Fruit fly (Drosophila melanogaster) whole organism, wandering third instar larva: ENCODE data around the gene CG1896.
A peak's percentile ranks its signal among the peaks of the same experiment; 100 is the strongest.

Source experiments
- Abd-B ChIP-seq: fragments of >200 bp; optimal IDR thresholded peaks from 2 replicates; lab custom pipeline; 2017; ENCODE audit warnings: missing biosample characterization, missing genetic modification characterization
- CG32264 ChIP-seq: fragments of 200-800 bp; sonication (Bioruptor generic); optimal IDR thresholded peaks from 2 replicates; lab custom pipeline; 2016; ENCODE audit warnings: missing biosample characterization, missing genetic modification characterization
- CG9705 ChIP-seq: fragments of 200-800 bp; sonication (Bioruptor generic); optimal IDR thresholded peaks from 2 replicates; lab custom pipeline; 2018; ENCODE audit warnings: missing biosample characterization, mild to moderate bottlenecking, missing genetic modification characterization
- CrebA ChIP-seq: fragments of 200-800 bp; sonication (Bioruptor generic); optimal IDR thresholded peaks from 2 replicates; lab custom pipeline; 2016; ENCODE audit warnings: missing biosample characterization, mild to moderate bottlenecking, missing genetic modification characterization, borderline replicate concordance
- Dfd ChIP-seq: fragments of >200 bp; optimal IDR thresholded peaks from 2 replicates; lab custom pipeline; 2017; ENCODE audit warnings: missing biosample characterization, missing genetic modification characterization
- Dif ChIP-seq: fragments of 200-275, 200-300 bp; sonication (Bioruptor generic); optimal IDR thresholded peaks from 2 replicates; lab custom pipeline; 2018; ENCODE audit warnings: missing biosample characterization, missing genetic modification characterization; ENCODE audit not compliant: partially characterized antibody
- GATAd ChIP-seq: sonication (Bioruptor generic); optimal IDR thresholded peaks from 2 replicates; lab custom pipeline; 2016; ENCODE audit warnings: missing biosample characterization, missing genetic modification characterization
- HLH106 ChIP-seq: fragments of 200-800 bp; optimal IDR thresholded peaks from 3 replicates; lab custom pipeline; 2019; ENCODE audit warnings: missing biosample characterization, mild to moderate bottlenecking, missing genetic modification characterization, moderate library complexity
- Hnf4 ChIP-seq: fragments of 200-800 bp; sonication (Bioruptor generic); optimal IDR thresholded peaks from 2 replicates; lab custom pipeline; 2016; ENCODE audit warnings: missing biosample characterization, mild to moderate bottlenecking, missing genetic modification characterization
- Hr78 ChIP-seq: fragments of >200 bp; optimal IDR thresholded peaks from 2 replicates; lab custom pipeline; 2017; ENCODE audit warnings: missing biosample characterization, missing genetic modification characterization
- Hr83 ChIP-seq: fragments of 200-300 bp; sonication (Bioruptor generic); optimal IDR thresholded peaks from 2 replicates; lab custom pipeline; 2016; ENCODE audit warnings: missing biosample characterization, mild to moderate bottlenecking, missing genetic modification characterization, moderate library complexity; ENCODE audit not compliant: poor library complexity, severe bottlenecking
- Jra ChIP-seq: sonication (Bioruptor generic); optimal IDR thresholded peaks from 2 replicates; lab custom pipeline; 2016; ENCODE audit warnings: missing biosample characterization, missing genetic modification characterization
- Mio ChIP-seq: sonication (Bioruptor generic); optimal IDR thresholded peaks from 2 replicates; lab custom pipeline; 2016; ENCODE audit warnings: missing biosample characterization, missing genetic modification characterization
- Myc ChIP-seq: fragments of >200 bp; optimal IDR thresholded peaks from 2 replicates; lab custom pipeline; 2017
- N ChIP-seq: fragments of >200 bp; optimal IDR thresholded peaks from 2 replicates; lab custom pipeline; 2018; ENCODE audit warnings: missing biosample characterization, missing external identifiers, missing genetic modification characterization
- OdsH ChIP-seq: fragments of 200-800 bp; sonication (Bioruptor generic); optimal IDR thresholded peaks from 2 replicates; lab custom pipeline; 2016; ENCODE audit warnings: missing biosample characterization, mild to moderate bottlenecking, missing genetic modification characterization
- Rel ChIP-seq, 2 experiments: fragments of 200-800 bp; sonication (Bioruptor generic) in 1 of 2; optimal IDR thresholded peaks; 2 replicates in 1 of 2; 3 replicates in 1 of 2; lab custom pipeline; 2016 to 2019; ENCODE audit warnings: mild to moderate bottlenecking in 2 of 2, missing biosample characterization in 2 of 2, missing genetic modification characterization in 2 of 2, moderate library complexity in 1 of 2
- Sp1 ChIP-seq: fragments of 200-800 bp; sonication (Bioruptor generic); optimal IDR thresholded peaks from 3 replicates; lab custom pipeline; 2019; ENCODE audit warnings: missing biosample characterization, mild to moderate bottlenecking, missing genetic modification characterization, moderate library complexity
- Vsx2 ChIP-seq: fragments of 200-300, 225-300 bp; sonication (Bioruptor generic); optimal IDR thresholded peaks from 2 replicates; lab custom pipeline; 2018; ENCODE audit warnings: missing biosample characterization, missing genetic modification characterization; ENCODE audit not compliant: partially characterized antibody
- br ChIP-seq: fragments of 200-800 bp; sonication (Bioruptor generic); optimal IDR thresholded peaks from 2 replicates; lab custom pipeline; 2016; ENCODE audit warnings: missing biosample characterization, missing genetic modification characterization
- brk ChIP-seq: fragments of 200-800 bp; sonication (Bioruptor generic); optimal IDR thresholded peaks from 2 replicates; lab custom pipeline; 2016; ENCODE audit warnings: missing biosample characterization, mild to moderate bottlenecking, missing genetic modification characterization
- dl ChIP-seq, 2 experiments: fragments of 175-275, 200-275 bp in 1 of 2; fragments of 200-275 bp in 1 of 2; sonication (Bioruptor generic); optimal IDR thresholded peaks; lab custom pipeline; 2018; ENCODE audit warnings: mild to moderate bottlenecking in 2 of 2, missing biosample characterization in 2 of 2, missing genetic modification characterization in 2 of 2, moderate library complexity in 2 of 2; ENCODE audit not compliant: partially characterized antibody in 2 of 2, insufficient read depth in 1 of 2
- dmrt93B ChIP-seq: fragments of 200-800 bp; sonication (Bioruptor generic); optimal IDR thresholded peaks from 2 replicates; lab custom pipeline; 2018; ENCODE audit warnings: missing biosample characterization, mild to moderate bottlenecking, missing genetic modification characterization
- dsf ChIP-seq: sonication (Bioruptor generic); optimal IDR thresholded peaks from 2 replicates; lab custom pipeline; 2016; ENCODE audit warnings: missing biosample characterization, missing genetic modification characterization, borderline replicate concordance
- ey ChIP-seq: fragments of 200-800 bp; sonication (Bioruptor generic); optimal IDR thresholded peaks from 2 replicates; lab custom pipeline; 2016; ENCODE audit warnings: missing biosample characterization, missing genetic modification characterization
- foxo ChIP-seq, 2 experiments: fragments of 200-800 bp; sonication (Bioruptor generic); optimal IDR thresholded peaks; 2 replicates in 1 of 2; 3 replicates in 1 of 2; lab custom pipeline; 2016 to 2017; ENCODE audit warnings: missing biosample characterization in 2 of 2, missing genetic modification characterization in 2 of 2
- fru ChIP-seq: fragments of 200-800 bp; sonication (Bioruptor generic); optimal IDR thresholded peaks from 3 replicates; lab custom pipeline; 2016; ENCODE audit warnings: missing biosample characterization, mild to moderate bottlenecking, missing genetic modification characterization
- h ChIP-seq: fragments of 200-800 bp; sonication (Bioruptor generic); optimal IDR thresholded peaks from 3 replicates; lab custom pipeline; 2016; ENCODE audit warnings: missing biosample characterization, mild to moderate bottlenecking, missing genetic modification characterization
- jim ChIP-seq: fragments of 175-275, 200-325 bp; sonication (Bioruptor generic); optimal IDR thresholded peaks from 2 replicates; lab custom pipeline; 2016; ENCODE audit warnings: missing biosample characterization, mild to moderate bottlenecking, missing genetic modification characterization
- lola ChIP-seq: fragments of >200 bp; optimal IDR thresholded peaks from 2 replicates; lab custom pipeline; 2017; ENCODE audit warnings: missing biosample characterization, missing genetic modification characterization
- pan ChIP-seq: fragments of >200 bp; optimal IDR thresholded peaks from 2 replicates; lab custom pipeline; 2017
- psq ChIP-seq: fragments of 200-800 bp; sonication (Bioruptor generic); optimal IDR thresholded peaks from 3 replicates; lab custom pipeline; 2017; ENCODE audit warnings: missing biosample characterization, mild to moderate bottlenecking, missing genetic modification characterization, moderate library complexity
- rgr ChIP-seq: fragments of 200-800 bp; sonication (Bioruptor generic); optimal IDR thresholded peaks from 3 replicates; lab custom pipeline; 2016; ENCODE audit warnings: missing biosample characterization, mild to moderate bottlenecking, missing genetic modification characterization
- sage ChIP-seq: fragments of 200-800 bp; sonication (Bioruptor generic); optimal IDR thresholded peaks from 2 replicates; lab custom pipeline; 2016; ENCODE audit warnings: missing biosample characterization, mild to moderate bottlenecking, missing genetic modification characterization
- sv ChIP-seq: fragments of 200-800 bp; sonication (Bioruptor generic); optimal IDR thresholded peaks from 3 replicates; lab custom pipeline; 2016; ENCODE audit warnings: missing biosample characterization, missing genetic modification characterization
- tai ChIP-seq: sonication (Bioruptor generic); optimal IDR thresholded peaks from 2 replicates; lab custom pipeline; 2016; ENCODE audit warnings: missing biosample characterization, missing genetic modification characterization
- usp ChIP-seq: fragments of >200 bp; optimal IDR thresholded peaks from 2 replicates; lab custom pipeline; 2017; ENCODE audit warnings: missing biosample characterization, missing genetic modification characterization
- woc ChIP-seq: sonication (Bioruptor generic); optimal IDR thresholded peaks from 2 replicates; lab custom pipeline; 2016; ENCODE audit warnings: missing biosample characterization, mild to moderate bottlenecking, missing genetic modification characterization

The CG1896 gene

DNA sequence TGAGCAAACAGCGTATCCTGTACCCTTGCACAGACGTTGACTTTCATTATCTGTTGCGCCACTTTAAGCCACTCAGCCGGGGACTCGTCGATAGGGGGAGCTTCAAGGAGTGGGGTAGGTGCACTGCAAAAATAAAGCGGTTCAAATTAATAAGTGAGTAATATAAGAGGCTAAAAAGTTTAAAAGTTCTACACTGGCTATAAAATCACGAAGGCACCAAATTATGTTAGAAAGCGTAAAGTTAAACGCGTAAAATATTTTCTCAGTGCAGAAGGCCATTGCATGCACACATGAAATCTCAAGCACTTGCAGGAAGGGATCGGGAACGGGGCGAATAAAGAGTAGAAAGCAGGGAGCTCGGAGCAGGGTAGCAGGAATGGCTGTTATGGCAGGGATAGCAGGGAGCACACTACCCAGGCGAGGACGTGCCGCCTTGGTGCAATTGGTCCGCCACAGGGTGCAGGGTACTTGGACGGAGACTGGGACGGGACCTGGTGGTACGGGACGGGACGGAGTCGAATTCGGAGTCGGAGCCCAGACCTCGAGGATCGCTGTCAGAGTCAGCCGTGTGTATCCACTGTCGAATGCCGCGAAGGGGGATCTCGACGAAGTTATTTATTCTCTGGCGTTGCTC lies 45.8 kb upstream of the CG1896 start:
- peak; percentile 98 for TF ChIP-seq fru (GFP tag; lab: Kevin White, UChicago)
- TF ChIP-seq rgr (GFP tag; lab: Kevin White, UChicago) = peak; percentile 95
- TF ChIP-seq psq (GFP tag; lab: Kevin White, UChicago) = peak; percentile 92
- peak; percentile 34 for TF ChIP-seq Hr83 (GFP tag; lab: Kevin White, UChicago)
- no peak for TF ChIP-seq usp (GFP tag; lab: Kevin White, UChicago)
- no peak for TF ChIP-seq sv (GFP tag; lab: Kevin White, UChicago)
- TF ChIP-seq Myc = no peak
- TF ChIP-seq Jra (GFP tag; lab: Kevin White, UChicago) = peak; percentile 89
- peak; percentile 96 for TF ChIP-seq ey (GFP tag; lab: Kevin White, UChicago)
- TF ChIP-seq CrebA (GFP tag; lab: Kevin White, UChicago) = peak; percentile 87
- TF ChIP-seq Hnf4 (GFP tag; lab: Kevin White, UChicago) = peak; percentile 95
- peak; percentile 51 for TF ChIP-seq dsf (GFP tag; lab: Kevin White, UChicago)
- TF ChIP-seq pan (lab: Kevin White, UChicago) = no peak
- TF ChIP-seq Dif (GFP tag; lab: Kevin White, UChicago) = peak; percentile 45
- peak; percentile 95 for TF ChIP-seq br (GFP tag; lab: Kevin White, UChicago)
- no peak for TF ChIP-seq Abd-B (GFP tag; lab: Kevin White, UChicago)
- peak; percentile 75 for TF ChIP-seq Rel (GFP tag; optimal IDR thresholded peaks at IDR 0.05; lab: Kevin White, UChicago)
- TF ChIP-seq Rel (tag; optimal IDR thresholded peaks at IDR 0.05; lab: Kevin White, UChicago) = peak; percentile 79
- no peak for TF ChIP-seq tai (GFP tag; lab: Kevin White, UChicago)
- TF ChIP-seq OdsH (GFP tag; lab: Kevin White, UChicago) = peak; percentile 96
- TF ChIP-seq dmrt93B (GFP tag; lab: Kevin White, UChicago) = peak; percentile 91
- peak; percentile 96 for TF ChIP-seq HLH106
- TF ChIP-seq Hr78 (GFP tag; lab: Kevin White, UChicago) = no peak
- TF ChIP-seq N = no peak
- TF ChIP-seq Sp1 = peak; percentile 96
- no peak for TF ChIP-seq dl (GFP tag; optimal IDR thresholded peaks at IDR 0.05; lab: Kevin White, UChicago; ENCODE audit: insufficient read depth in 1 of 2, partially characterized antibody in 2 of 2)
- TF ChIP-seq foxo (GFP tag; optimal IDR thresholded peaks at IDR 0.05; lab: Kevin White, UChicago) = peak; percentile 82 to 96
- peak; percentile 97 for TF ChIP-seq h (GFP tag; lab: Kevin White, UChicago)
- TF ChIP-seq Vsx2 = no peak
- TF ChIP-seq CG32264 (GFP tag; lab: Kevin White, UChicago) = peak; percentile 90
- peak; percentile 66 for TF ChIP-seq GATAd (GFP tag; lab: Kevin White, UChicago)
- TF ChIP-seq sage (GFP tag; lab: Kevin White, UChicago) = peak; percentile 91
- TF ChIP-seq jim = no peak
- TF ChIP-seq CG9705 (GFP tag; lab: Kevin White, UChicago) = peak; percentile 93
- no peak for TF ChIP-seq lola
- peak; percentile 62 for TF ChIP-seq Mio
- TF ChIP-seq woc (GFP tag; lab: Kevin White, UChicago) = peak; percentile 99
- no peak for TF ChIP-seq Dfd (GFP tag; lab: Kevin White, UChicago)
- peak; percentile 76 for TF ChIP-seq brk

DNA sequence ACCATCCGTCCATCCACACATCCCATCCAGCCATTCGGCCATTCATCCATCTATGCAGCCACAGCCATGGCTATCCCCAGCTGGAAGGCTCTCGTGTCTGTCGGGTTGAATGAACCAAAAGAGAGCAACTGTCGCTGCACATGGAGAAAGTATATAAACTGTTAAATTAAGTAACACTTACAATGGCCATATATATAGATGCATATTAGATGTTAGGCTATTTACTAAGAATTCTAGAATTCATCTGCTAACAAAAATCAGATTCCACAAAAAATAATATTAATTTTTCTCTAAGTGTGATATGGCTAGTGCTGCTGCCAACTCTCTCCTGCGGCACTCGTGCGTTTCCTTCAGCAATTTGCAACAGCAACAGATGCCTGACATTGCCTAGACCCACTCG lies 43.9 kb upstream of the CG1896 start:
- TF ChIP-seq Hnf4 (GFP tag; lab: Kevin White, UChicago) = no peak
- peak; percentile 9 for TF ChIP-seq ey (GFP tag; lab: Kevin White, UChicago)
- peak; percentile 13 for TF ChIP-seq fru (GFP tag; lab: Kevin White, UChicago)
- peak; percentile 5 for TF ChIP-seq rgr (GFP tag; lab: Kevin White, UChicago)
